Fruit fly (Drosophila melanogaster) whole organism, embryonic: Measurements from ENCODE around the gene CG17321.

Experiments used
- ase ChIP-seq: fragments of 200-800 bp; sonication (Bioruptor generic); IDR thresholded peaks from 3 replicates; pipeline ENCODE4 v1.3.6; 2022; ENCODE audit warnings: missing biosample characterization, missing genetic modification characterization
- pho ChIP-seq: fragments of 200-800 bp; sonication (Bioruptor generic); optimal IDR thresholded peaks from 2 replicates; lab custom pipeline; 2016; ENCODE audit warnings: missing biosample characterization, missing genetic modification characterization

DNA sequence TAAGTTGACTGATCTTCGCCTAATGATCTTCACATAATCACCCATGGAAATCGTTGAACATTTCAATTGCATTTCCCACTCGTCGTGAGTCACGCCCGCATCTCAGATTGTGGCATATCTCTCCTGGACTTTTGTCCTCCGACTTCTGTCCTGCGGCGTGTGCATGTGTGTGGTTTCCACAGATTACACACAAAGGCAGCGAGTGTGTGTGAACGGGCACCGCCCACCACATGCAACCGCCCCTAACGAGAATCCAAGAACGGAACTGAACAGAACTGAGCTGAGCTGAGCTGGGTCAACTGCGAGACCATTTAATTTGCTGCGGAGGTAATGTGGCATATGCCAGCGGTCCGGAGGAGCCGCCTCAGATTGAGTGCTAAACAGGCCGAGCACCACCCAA, 43.3 kb upstream of the CG17321 start:
- TF ChIP-seq ase (no peak), pho (GFP tag; lab: Kevin White, UChicago) (no peak)
